Worm (Caenorhabditis elegans) whole organism, L2 larva: Measurements from ENCODE around the gene glb-28.

ENCODE experiments used
- C34F6.9 ChIP-seq: fragments of 150-350 bp; optimal IDR thresholded peaks from 2 replicates; lab custom pipeline; 2014; ENCODE audit warnings: missing biosample characterization, missing genetic modification characterization
- R02D3.7 ChIP-seq: fragments of 150-350 bp; optimal IDR thresholded peaks from 2 replicates; lab custom pipeline; 2014; ENCODE audit warnings: missing biosample characterization, missing genetic modification characterization
- Y55F3AM.14 ChIP-seq: fragments of 200-800 bp; sonication (Bioruptor generic); optimal IDR thresholded peaks from 2 replicates; lab custom pipeline; 2018; ENCODE audit warnings: mild to moderate bottlenecking, missing genetic modification characterization, missing compliant biosample characterization
- ZK546.5 ChIP-seq: sonication (generic microtip); optimal IDR thresholded peaks from 2 replicates; lab custom pipeline; 2017; ENCODE audit warnings: missing biosample characterization, missing genetic modification characterization
- alr-1 ChIP-seq: fragments of 150-350 bp; optimal IDR thresholded peaks from 2 replicates; lab custom pipeline; 2014; ENCODE audit warnings: missing biosample characterization, missing genetic modification characterization
- aly-2 ChIP-seq: fragments of 150-350 bp; optimal IDR thresholded peaks from 2 replicates; lab custom pipeline; 2014; ENCODE audit warnings: missing biosample characterization, missing genetic modification characterization
- ama-1 ChIP-seq: fragments of 150-350 bp; optimal IDR thresholded peaks from 2 replicates; lab custom pipeline; 2018; ENCODE audit warnings: inconsistent platforms
- ceh-16 ChIP-seq: fragments of 150-350 bp; optimal IDR thresholded peaks from 2 replicates; lab custom pipeline; 2014; ENCODE audit warnings: missing biosample characterization, missing genetic modification characterization
- ceh-82 ChIP-seq: fragments of 150-350 bp; optimal IDR thresholded peaks from 2 replicates; lab custom pipeline; 2014; ENCODE audit warnings: missing biosample characterization, missing genetic modification characterization
- crh-2 ChIP-seq: sonication (generic microtip); optimal IDR thresholded peaks from 2 replicates; lab custom pipeline; 2017; ENCODE audit warnings: missing biosample characterization, missing genetic modification characterization
- dmd-4 ChIP-seq: sonication (generic microtip); optimal IDR thresholded peaks from 2 replicates; lab custom pipeline; 2017; ENCODE audit warnings: missing biosample characterization, missing genetic modification characterization
- egl-27 ChIP-seq: sonication (generic microtip); optimal IDR thresholded peaks from 3 replicates; lab custom pipeline; 2017; ENCODE audit warnings: missing biosample characterization, missing genetic modification reagents, missing genetic modification characterization
- elt-1 ChIP-seq: fragments of 150-350 bp; optimal IDR thresholded peaks from 2 replicates; lab custom pipeline; 2014; ENCODE audit warnings: missing biosample characterization, missing genetic modification characterization
- fos-1 ChIP-seq: fragments of 150-350 bp; optimal IDR thresholded peaks from 2 replicates; lab custom pipeline; 2014; ENCODE audit warnings: missing biosample characterization, missing genetic modification characterization
- gmeb-1 ChIP-seq: fragments of 150-350 bp; optimal IDR thresholded peaks from 2 replicates; lab custom pipeline; 2014; ENCODE audit warnings: missing biosample characterization, missing genetic modification characterization
- lin-11 ChIP-seq: fragments of 150-350 bp; sonication (generic microtip); optimal IDR thresholded peaks from 2 replicates; lab custom pipeline; 2014; ENCODE audit warnings: missing biosample characterization, missing genetic modification characterization, inconsistent platforms, mixed read lengths
- lin-13 ChIP-seq: fragments of 150-350 bp; optimal IDR thresholded peaks from 2 replicates; lab custom pipeline; 2014; ENCODE audit warnings: missing biosample characterization, missing genetic modification reagents, missing genetic modification characterization
- lin-39 ChIP-seq: fragments of 150-350 bp; optimal IDR thresholded peaks from 2 replicates; lab custom pipeline; 2014; ENCODE audit warnings: missing biosample characterization, missing genetic modification reagents, missing genetic modification characterization
- lsy-2 ChIP-seq, 2 experiments: fragments of 150-350 bp in 1 of 2; sonication (generic microtip) in 1 of 2; optimal IDR thresholded peaks; 2 replicates each; lab custom pipeline; 2014 to 2017; ENCODE audit warnings: missing biosample characterization in 2 of 2, missing genetic modification characterization in 2 of 2
- mab-5 ChIP-seq: fragments of 150-350 bp; optimal IDR thresholded peaks from 2 replicates; lab custom pipeline; 2014; ENCODE audit warnings: missing biosample characterization, missing genetic modification characterization
- mdl-1 ChIP-seq, 2 experiments: fragments of 150-350 bp in 1 of 2; sonication (generic microtip) in 1 of 2; optimal IDR thresholded peaks; 2 replicates each; lab custom pipeline; 2017; ENCODE audit warnings: missing biosample characterization in 2 of 2, missing genetic modification characterization in 2 of 2
- nhr-10 ChIP-seq: sonication (generic microtip); optimal IDR thresholded peaks from 2 replicates; lab custom pipeline; 2017; ENCODE audit warnings: missing biosample characterization, missing genetic modification characterization
- nhr-129 ChIP-seq: fragments of 150-350 bp; optimal IDR thresholded peaks from 2 replicates; lab custom pipeline; 2014; ENCODE audit warnings: missing biosample characterization, missing genetic modification characterization
- nhr-21 ChIP-seq: fragments of 150-350 bp; optimal IDR thresholded peaks from 2 replicates; lab custom pipeline; 2014; ENCODE audit warnings: missing biosample characterization, missing genetic modification characterization
- nhr-237 ChIP-seq: fragments of 150-350 bp; optimal IDR thresholded peaks from 2 replicates; lab custom pipeline; 2014; ENCODE audit warnings: missing biosample characterization, missing genetic modification characterization
- nhr-77 ChIP-seq: fragments of 150-350 bp; optimal IDR thresholded peaks from 2 replicates; lab custom pipeline; 2014; ENCODE audit warnings: missing biosample characterization, missing genetic modification characterization
- peb-1 ChIP-seq: fragments of 150-350 bp; optimal IDR thresholded peaks from 2 replicates; lab custom pipeline; 2014; ENCODE audit warnings: missing biosample characterization, missing genetic modification characterization
- sem-4 ChIP-seq: fragments of 150-350 bp; optimal IDR thresholded peaks from 2 replicates; lab custom pipeline; 2014; ENCODE audit warnings: missing biosample characterization, missing genetic modification reagents, missing genetic modification characterization
- skn-1 ChIP-seq: sonication (generic microtip); optimal IDR thresholded peaks from 2 replicates; lab custom pipeline; 2017; ENCODE audit warnings: missing biosample characterization, missing genetic modification characterization
- sma-9 ChIP-seq, 2 experiments: fragments of 150-350 bp in 1 of 2; sonication (generic microtip) in 1 of 2; optimal IDR thresholded peaks; 2 replicates each; lab custom pipeline; 2014 to 2016; ENCODE audit warnings: missing genetic modification characterization in 2 of 2, mild to moderate bottlenecking in 1 of 2, missing biosample characterization in 1 of 2, missing compliant biosample characterization in 1 of 2, missing genetic modification reagents in 1 of 2, moderate library complexity in 1 of 2
- unc-55 ChIP-seq: fragments of 150-350 bp; sonication (generic microtip); optimal IDR thresholded peaks from 3 replicates; lab custom pipeline; 2014; ENCODE audit warnings: missing biosample characterization, missing genetic modification reagents, missing genetic modification characterization
- zag-1 ChIP-seq: fragments of 150-350 bp; optimal IDR thresholded peaks from 2 replicates; lab custom pipeline; 2014; ENCODE audit warnings: missing biosample characterization, missing genetic modification characterization
- ztf-11 ChIP-seq: sonication (generic microtip); optimal IDR thresholded peaks from 2 replicates; lab custom pipeline; 2017; ENCODE audit warnings: missing biosample characterization, missing genetic modification characterization
- ztf-4 ChIP-seq: fragments of 150-350 bp; optimal IDR thresholded peaks from 2 replicates; lab custom pipeline; 2014; ENCODE audit warnings: missing biosample characterization, missing genetic modification characterization

The glb-28 gene

ce11 chrX:15335636-15336035 lies 18.6 kb upstream of the glb-28 start:
- no peak for TF ChIP-seq ZK546.5 (tag; lab: Kevin White, UChicago)
- TF ChIP-seq zag-1 (tag; lab: Kevin White, UChicago) = no peak
- no peak for TF ChIP-seq crh-2 (tag; lab: Kevin White, UChicago)
- TF ChIP-seq R02D3.7 (tag; lab: Kevin White, UChicago) = no peak
- TF ChIP-seq ama-1 (lab: Kevin White, UChicago) = no peak
- no peak for TF ChIP-seq peb-1
- TF ChIP-seq nhr-77 (tag; lab: Kevin White, UChicago) = no peak
- no peak for TF ChIP-seq C34F6.9 (tag; lab: Kevin White, UChicago)
- no peak for TF ChIP-seq egl-27 (tag; lab: Kevin White, UChicago)
- TF ChIP-seq ztf-4 (tag; lab: Kevin White, UChicago) = no peak
- TF ChIP-seq aly-2 (tag; lab: Kevin White, UChicago) = no peak
- TF ChIP-seq dmd-4 (tag; lab: Kevin White, UChicago) = no peak
- no peak for TF ChIP-seq ceh-82 (tag; lab: Kevin White, UChicago)
- no peak for TF ChIP-seq elt-1 (tag; lab: Kevin White, UChicago)
- TF ChIP-seq Y55F3AM.14 (GFP tag; lab: Kevin White, UChicago) = no peak
- TF ChIP-seq alr-1 (tag; lab: Kevin White, UChicago) = no peak
- TF ChIP-seq, all 48 proteins: peak for 0

ce11 chrX:15334897-15335296 lies 17.9 kb upstream of the glb-28 start:
- no peak for TF ChIP-seq unc-55
- no peak for TF ChIP-seq fos-1 (tag; lab: Kevin White, UChicago)
- TF ChIP-seq sma-9 (GFP tag; optimal IDR thresholded peaks at IDR 0.05; lab: Kevin White, UChicago) = peak; percentile 60
- no peak for TF ChIP-seq sma-9 (tag; optimal IDR thresholded peaks at IDR 0.05; lab: Kevin White, UChicago)
- TF ChIP-seq nhr-77 (tag; lab: Kevin White, UChicago) = no peak
- peak; percentile 13 for TF ChIP-seq nhr-129 (tag; lab: Kevin White, UChicago)
- TF ChIP-seq nhr-21 = no peak
- TF ChIP-seq egl-27 (tag; lab: Kevin White, UChicago) = no peak
- no peak for TF ChIP-seq ceh-16 (tag; lab: Kevin White, UChicago)
- TF ChIP-seq nhr-237 (tag; lab: Kevin White, UChicago) = no peak
- no peak for TF ChIP-seq lin-39
- no peak for TF ChIP-seq lin-11 (tag; lab: Kevin White, UChicago)
- no peak for TF ChIP-seq ztf-11
- no peak for TF ChIP-seq nhr-10 (tag; lab: Kevin White, UChicago)
- TF ChIP-seq zag-1 (tag; lab: Kevin White, UChicago) = no peak
- TF ChIP-seq, all 48 proteins: peak for 2

ce11 chrX:15330664-15331063 lies 13.6 kb upstream of the glb-28 start, which contains the start of gene Y15E3A.4:
Y15E3A.4 (plus strand) TSS chrX:15330964.
- TF ChIP-seq nhr-21 (no peak), gmeb-1 (tag; lab: Kevin White, UChicago) (no peak), nhr-77 (tag; lab: Kevin White, UChicago) (no peak), C34F6.9 (tag; lab: Kevin White, UChicago) (no peak), ceh-82 (tag; lab: Kevin White, UChicago) (no peak), lin-13 (no peak), mab-5 (tag; lab: Kevin White, UChicago) (no peak), sem-4 (tag; lab: Kevin White, UChicago) (no peak), mdl-1 (tag; optimal IDR thresholded peaks at IDR 0.05; lab: Kevin White, UChicago) (no peak), elt-1 (tag; lab: Kevin White, UChicago) (no peak), lin-39 (no peak), nhr-237 (tag; lab: Kevin White, UChicago) (no peak), skn-1 (no peak), Y55F3AM.14 (GFP tag; lab: Kevin White, UChicago) (no peak), ama-1 (lab: Kevin White, UChicago) (no peak), lsy-2 (tag; optimal IDR thresholded peaks at IDR 0.05; lab: Kevin White, UChicago) (no peak), ZK546.5 (tag; lab: Kevin White, UChicago) (no peak), ceh-16 (tag; lab: Kevin White, UChicago) (no peak)

- TF ChIP-seq zag-1 (tag; lab: Kevin White, UChicago) (no peak), ama-1 (lab: Kevin White, UChicago) (no peak), nhr-77 (tag; lab: Kevin White, UChicago) (no peak), nhr-237 (tag; lab: Kevin White, UChicago) (no peak)
Observed at ce11 chrX:15328343-15328742, 11.3 kb upstream of the glb-28 start.
